Worm (Caenorhabditis elegans) whole organism, L2 larva: ENCODE data around the gene srlf-19.
A peak's percentile ranks its signal among the peaks of the same experiment; 100 is the strongest.

Experiments used
- C34F6.9 ChIP-seq: fragments of 150-350 bp; optimal IDR thresholded peaks from 2 replicates; lab custom pipeline; 2014; ENCODE audit warnings: missing biosample characterization, missing genetic modification characterization
- F13H6.1 ChIP-seq: sonication (generic microtip); optimal IDR thresholded peaks from 2 replicates; lab custom pipeline; 2016; ENCODE audit warnings: missing genetic modification characterization, missing compliant biosample characterization
- R02D3.7 ChIP-seq: fragments of 150-350 bp; optimal IDR thresholded peaks from 2 replicates; lab custom pipeline; 2014; ENCODE audit warnings: missing biosample characterization, missing genetic modification characterization
- Y55F3AM.14 ChIP-seq: fragments of 200-800 bp; sonication (Bioruptor generic); optimal IDR thresholded peaks from 2 replicates; lab custom pipeline; 2018; ENCODE audit warnings: mild to moderate bottlenecking, missing genetic modification characterization, missing compliant biosample characterization
- ZK546.5 ChIP-seq: sonication (generic microtip); optimal IDR thresholded peaks from 2 replicates; lab custom pipeline; 2017; ENCODE audit warnings: missing biosample characterization, missing genetic modification characterization
- alr-1 ChIP-seq: fragments of 150-350 bp; optimal IDR thresholded peaks from 2 replicates; lab custom pipeline; 2014; ENCODE audit warnings: missing biosample characterization, missing genetic modification characterization
- aly-2 ChIP-seq: fragments of 150-350 bp; optimal IDR thresholded peaks from 2 replicates; lab custom pipeline; 2014; ENCODE audit warnings: missing biosample characterization, missing genetic modification characterization
- ama-1 ChIP-seq: fragments of 150-350 bp; optimal IDR thresholded peaks from 2 replicates; lab custom pipeline; 2018; ENCODE audit warnings: inconsistent platforms
- blmp-1 ChIP-seq: sonication (generic microtip); optimal IDR thresholded peaks from 2 replicates; lab custom pipeline; 2017; ENCODE audit warnings: missing genetic modification characterization, mild to moderate bottlenecking, missing compliant biosample characterization, antibody characterized with exemption, moderate library complexity; ENCODE audit not compliant: insufficient read depth
- ceh-16 ChIP-seq: fragments of 150-350 bp; optimal IDR thresholded peaks from 2 replicates; lab custom pipeline; 2014; ENCODE audit warnings: missing biosample characterization, missing genetic modification characterization
- ceh-82 ChIP-seq: fragments of 150-350 bp; optimal IDR thresholded peaks from 2 replicates; lab custom pipeline; 2014; ENCODE audit warnings: missing biosample characterization, missing genetic modification characterization
- crh-2 ChIP-seq: sonication (generic microtip); optimal IDR thresholded peaks from 2 replicates; lab custom pipeline; 2017; ENCODE audit warnings: missing biosample characterization, missing genetic modification characterization
- dmd-4 ChIP-seq: sonication (generic microtip); optimal IDR thresholded peaks from 2 replicates; lab custom pipeline; 2017; ENCODE audit warnings: missing biosample characterization, missing genetic modification characterization
- egl-27 ChIP-seq: sonication (generic microtip); optimal IDR thresholded peaks from 3 replicates; lab custom pipeline; 2017; ENCODE audit warnings: missing biosample characterization, missing genetic modification reagents, missing genetic modification characterization
- elt-1 ChIP-seq: fragments of 150-350 bp; optimal IDR thresholded peaks from 2 replicates; lab custom pipeline; 2014; ENCODE audit warnings: missing biosample characterization, missing genetic modification characterization
- elt-3 ChIP-seq: sonication (generic microtip); optimal IDR thresholded peaks from 2 replicates; lab custom pipeline; 2017; ENCODE audit warnings: missing biosample characterization, missing genetic modification characterization
- fos-1 ChIP-seq: fragments of 150-350 bp; optimal IDR thresholded peaks from 2 replicates; lab custom pipeline; 2014; ENCODE audit warnings: missing biosample characterization, missing genetic modification characterization
- gmeb-1 ChIP-seq: fragments of 150-350 bp; optimal IDR thresholded peaks from 2 replicates; lab custom pipeline; 2014; ENCODE audit warnings: missing biosample characterization, missing genetic modification characterization
- lin-11 ChIP-seq: fragments of 150-350 bp; sonication (generic microtip); optimal IDR thresholded peaks from 2 replicates; lab custom pipeline; 2014; ENCODE audit warnings: missing biosample characterization, missing genetic modification characterization, inconsistent platforms, mixed read lengths
- lin-13 ChIP-seq: fragments of 150-350 bp; optimal IDR thresholded peaks from 2 replicates; lab custom pipeline; 2014; ENCODE audit warnings: missing biosample characterization, missing genetic modification reagents, missing genetic modification characterization
- lin-39 ChIP-seq: fragments of 150-350 bp; optimal IDR thresholded peaks from 2 replicates; lab custom pipeline; 2014; ENCODE audit warnings: missing biosample characterization, missing genetic modification reagents, missing genetic modification characterization
- lsy-2 ChIP-seq, 2 experiments: fragments of 150-350 bp in 1 of 2; sonication (generic microtip) in 1 of 2; optimal IDR thresholded peaks; 2 replicates each; lab custom pipeline; 2014 to 2017; ENCODE audit warnings: missing biosample characterization in 2 of 2, missing genetic modification characterization in 2 of 2
- mab-5 ChIP-seq: fragments of 150-350 bp; optimal IDR thresholded peaks from 2 replicates; lab custom pipeline; 2014; ENCODE audit warnings: missing biosample characterization, missing genetic modification characterization
- mbf-1 ChIP-seq: sonication (generic microtip); optimal IDR thresholded peaks from 2 replicates; lab custom pipeline; 2017; ENCODE audit warnings: missing biosample characterization, missing genetic modification characterization
- mdl-1 ChIP-seq, 2 experiments: fragments of 150-350 bp in 1 of 2; sonication (generic microtip) in 1 of 2; optimal IDR thresholded peaks; 2 replicates each; lab custom pipeline; 2017; ENCODE audit warnings: missing biosample characterization in 2 of 2, missing genetic modification characterization in 2 of 2
- nhr-10 ChIP-seq: sonication (generic microtip); optimal IDR thresholded peaks from 2 replicates; lab custom pipeline; 2017; ENCODE audit warnings: missing biosample characterization, missing genetic modification characterization
- nhr-11 ChIP-seq: fragments of 150-350 bp; optimal IDR thresholded peaks from 2 replicates; lab custom pipeline; 2014; ENCODE audit warnings: missing biosample characterization, missing genetic modification characterization
- nhr-12 ChIP-seq: fragments of 150-350 bp; optimal IDR thresholded peaks from 2 replicates; lab custom pipeline; 2014; ENCODE audit warnings: missing biosample characterization, missing genetic modification characterization
- nhr-129 ChIP-seq: fragments of 150-350 bp; optimal IDR thresholded peaks from 2 replicates; lab custom pipeline; 2014; ENCODE audit warnings: missing biosample characterization, missing genetic modification characterization
- nhr-21 ChIP-seq: fragments of 150-350 bp; optimal IDR thresholded peaks from 2 replicates; lab custom pipeline; 2014; ENCODE audit warnings: missing biosample characterization, missing genetic modification characterization
- nhr-23 ChIP-seq: fragments of 150-350 bp; optimal IDR thresholded peaks from 2 replicates; lab custom pipeline; 2014; ENCODE audit warnings: missing biosample characterization, missing genetic modification reagents, missing genetic modification characterization
- nhr-237 ChIP-seq: fragments of 150-350 bp; optimal IDR thresholded peaks from 2 replicates; lab custom pipeline; 2014; ENCODE audit warnings: missing biosample characterization, missing genetic modification characterization
- nhr-25 ChIP-seq: fragments of 150-350 bp; sonication (generic microtip); optimal IDR thresholded peaks from 3 replicates; lab custom pipeline; 2014; ENCODE audit warnings: missing biosample characterization, missing genetic modification characterization
- nhr-6 ChIP-seq: fragments of 150-350 bp; optimal IDR thresholded peaks from 2 replicates; lab custom pipeline; 2014; ENCODE audit warnings: missing biosample characterization, missing genetic modification characterization
- nhr-77 ChIP-seq: fragments of 150-350 bp; optimal IDR thresholded peaks from 2 replicates; lab custom pipeline; 2014; ENCODE audit warnings: missing biosample characterization, missing genetic modification characterization
- peb-1 ChIP-seq: fragments of 150-350 bp; optimal IDR thresholded peaks from 2 replicates; lab custom pipeline; 2014; ENCODE audit warnings: missing biosample characterization, missing genetic modification characterization
- sem-4 ChIP-seq: fragments of 150-350 bp; optimal IDR thresholded peaks from 2 replicates; lab custom pipeline; 2014; ENCODE audit warnings: missing biosample characterization, missing genetic modification reagents, missing genetic modification characterization
- skn-1 ChIP-seq: sonication (generic microtip); optimal IDR thresholded peaks from 2 replicates; lab custom pipeline; 2017; ENCODE audit warnings: missing biosample characterization, missing genetic modification characterization
- sma-3 ChIP-seq: sonication (generic microtip); optimal IDR thresholded peaks from 2 replicates; lab custom pipeline; 2016; ENCODE audit warnings: missing genetic modification reagents, missing genetic modification characterization, missing compliant biosample characterization
- sma-9 ChIP-seq, 2 experiments: fragments of 150-350 bp in 1 of 2; sonication (generic microtip) in 1 of 2; optimal IDR thresholded peaks; 2 replicates each; lab custom pipeline; 2014 to 2016; ENCODE audit warnings: missing genetic modification characterization in 2 of 2, mild to moderate bottlenecking in 1 of 2, missing biosample characterization in 1 of 2, missing compliant biosample characterization in 1 of 2, missing genetic modification reagents in 1 of 2, moderate library complexity in 1 of 2
- snpc-4 ChIP-seq: fragments of 150-350 bp; optimal IDR thresholded peaks from 2 replicates; lab custom pipeline; 2014; ENCODE audit warnings: missing biosample characterization, missing genetic modification characterization
- unc-39 ChIP-seq: fragments of 150-350 bp; optimal IDR thresholded peaks from 2 replicates; lab custom pipeline; 2014; ENCODE audit warnings: missing biosample characterization, missing genetic modification characterization
- unc-55 ChIP-seq: fragments of 150-350 bp; sonication (generic microtip); optimal IDR thresholded peaks from 3 replicates; lab custom pipeline; 2014; ENCODE audit warnings: missing biosample characterization, missing genetic modification reagents, missing genetic modification characterization
- unc-62 ChIP-seq: fragments of 150-350 bp; optimal IDR thresholded peaks from 2 replicates; lab custom pipeline; 2014; ENCODE audit warnings: missing biosample characterization, missing genetic modification reagents, missing genetic modification characterization
- zag-1 ChIP-seq: fragments of 150-350 bp; optimal IDR thresholded peaks from 2 replicates; lab custom pipeline; 2014; ENCODE audit warnings: missing biosample characterization, missing genetic modification characterization
- ztf-1 ChIP-seq: fragments of 200-800 bp; sonication (Bioruptor generic); conservative IDR thresholded peaks from 2 replicates; pipeline ENCODE4 v1.3.6; 2022; ENCODE audit warnings: missing genetic modification characterization, missing compliant biosample characterization
- ztf-11 ChIP-seq: sonication (generic microtip); optimal IDR thresholded peaks from 2 replicates; lab custom pipeline; 2017; ENCODE audit warnings: missing biosample characterization, missing genetic modification characterization
- ztf-4 ChIP-seq: fragments of 150-350 bp; optimal IDR thresholded peaks from 2 replicates; lab custom pipeline; 2014; ENCODE audit warnings: missing biosample characterization, missing genetic modification characterization

Gene srlf-19

ce11 chrV:532046-532445 is 26.8 kb downstream of the srlf-19 start, which contains the start of gene nhr-58 (continued):
- no peak for TF ChIP-seq nhr-11 (tag; lab: Kevin White, UChicago)

- TF ChIP-seq sma-3 (GFP tag; lab: Kevin White, UChicago) (peak; percentile 21), mab-5 (tag; lab: Kevin White, UChicago) (no peak), elt-1 (no peak), lin-13 (no peak), F13H6.1 (peak; percentile 27), nhr-23 (tag; lab: Kevin White, UChicago) (no peak), nhr-11 (tag; lab: Kevin White, UChicago) (no peak), alr-1 (no peak), R02D3.7 (tag; lab: Kevin White, UChicago) (no peak), crh-2 (peak; percentile 29), nhr-21 (tag; lab: Kevin White, UChicago) (no peak), C34F6.9 (peak; percentile 20), unc-55 (GFP tag; lab: Kevin White, UChicago) (no peak), nhr-6 (tag; lab: Kevin White, UChicago) (no peak), sem-4 (tag; lab: Kevin White, UChicago) (no peak), peb-1 (tag; lab: Kevin White, UChicago) (no peak), lsy-2 (tag; optimal IDR thresholded peaks at IDR 0.05; lab: Kevin White, UChicago) (peak in 1 of 2 experiments; percentile 38), ztf-1 (GFP tag; lab: Robert Waterston, UW) (no peak), ceh-16 (tag; lab: Kevin White, UChicago) (no peak), mdl-1 (tag; optimal IDR thresholded peaks at IDR 0.05; lab: Kevin White, UChicago) (no peak), unc-62 (GFP tag; lab: Kevin White, UChicago) (no peak), nhr-12 (tag; lab: Kevin White, UChicago) (no peak), ztf-11 (tag; lab: Kevin White, UChicago) (no peak), Y55F3AM.14 (no peak), egl-27 (tag; lab: Kevin White, UChicago) (no peak), snpc-4 (no peak), skn-1 (tag; lab: Kevin White, UChicago) (no peak), dmd-4 (tag; lab: Kevin White, UChicago) (no peak), nhr-10 (tag; lab: Kevin White, UChicago) (no peak), ceh-82 (tag; lab: Kevin White, UChicago) (no peak), sma-9 (GFP tag; optimal IDR thresholded peaks at IDR 0.05; lab: Kevin White, UChicago) (peak; percentile 88), sma-9 (tag; optimal IDR thresholded peaks at IDR 0.05; lab: Kevin White, UChicago) (no peak), nhr-77 (tag; lab: Kevin White, UChicago) (no peak), ZK546.5 (tag; lab: Kevin White, UChicago) (no peak), zag-1 (no peak), mbf-1 (tag; lab: Kevin White, UChicago) (no peak), ama-1 (no peak), fos-1 (tag; lab: Kevin White, UChicago) (peak; percentile 37), blmp-1 (tag; lab: Kevin White, UChicago) (no peak), lin-39 (tag; lab: Kevin White, UChicago) (no peak), nhr-237 (tag; lab: Kevin White, UChicago) (no peak), nhr-25 (tag; lab: Kevin White, UChicago) (peak; percentile 48), gmeb-1 (peak; percentile 32), elt-3 (no peak), ztf-4 (no peak), nhr-129 (peak; percentile 91), lin-11 (tag; lab: Kevin White, UChicago) (no peak), unc-39 (tag; lab: Kevin White, UChicago) (no peak), aly-2 (no peak)
Measured at ce11 chrV:534176-534575, 28.9 kb downstream of the srlf-19 start, which contains the start of gene nhr-132. Gene nhr-132 (plus strand): TSS chrV:534446.
